Worm (Caenorhabditis elegans) whole organism, mixed stage, embryonic: ENCODE measurements around the gene fbxb-38.

Experiments used
- elt-3 ChIP-seq: fragments of 150-350 bp; optimal IDR thresholded peaks from 2 replicates; lab custom pipeline; 2014; ENCODE audit warnings: missing biosample characterization, missing genetic modification characterization
- nhr-237 ChIP-seq: fragments of 150-350 bp; optimal IDR thresholded peaks from 2 replicates; lab custom pipeline; 2014; ENCODE audit warnings: missing biosample characterization, missing genetic modification characterization
- pha-4 ChIP-seq: fragments of 150-350 bp; optimal IDR thresholded peaks from 2 replicates; lab custom pipeline; 2018; ENCODE audit warnings: missing biosample characterization, missing genetic modification reagents, missing genetic modification characterization
- snpc-4 ChIP-seq: fragments of 150-350 bp; optimal IDR thresholded peaks from 2 replicates; lab custom pipeline; 2014; ENCODE audit warnings: missing biosample characterization, missing genetic modification characterization

ce11 chrII:2137235-2137634, 31.3 kb downstream of the fbxb-38 start, which contains the start of gene C40A11.4:
- no peak for TF ChIP-seq elt-3
- TF ChIP-seq nhr-237: no peak
- TF ChIP-seq pha-4 (tag; lab: Kevin White, UChicago): no peak
- no peak for TF ChIP-seq snpc-4 (tag; lab: Kevin White, UChicago)
